Worm (Caenorhabditis elegans) whole organism, late embryonic: ENCODE results near the gene H35N09.2.
A peak's percentile ranks its signal among the peaks of the same experiment; 100 is the strongest.

Source experiments
- ama-1 ChIP-seq: fragments of 150-350 bp; optimal IDR thresholded peaks from 2 replicates; lab custom pipeline; 2014
- eyg-1 ChIP-seq: sonication (generic microtip); optimal IDR thresholded peaks from 2 replicates; lab custom pipeline; 2016; ENCODE audit warnings: missing genotype, missing genetic modification characterization, missing compliant biosample characterization
- fkh-6 ChIP-seq: sonication (generic microtip); optimal IDR thresholded peaks from 2 replicates; lab custom pipeline; 2016; ENCODE audit warnings: missing genetic modification characterization, missing compliant biosample characterization
- nhr-11 ChIP-seq: fragments of 150-350 bp; optimal IDR thresholded peaks from 2 replicates; lab custom pipeline; 2014; ENCODE audit warnings: missing biosample characterization, missing genetic modification characterization
- rnt-1 ChIP-seq: sonication (generic microtip); optimal IDR thresholded peaks from 2 replicates; lab custom pipeline; 2016; ENCODE audit warnings: missing genetic modification characterization, missing compliant biosample characterization
- sdc-2 ChIP-seq: sonication (generic microtip); optimal IDR thresholded peaks from 2 replicates; lab custom pipeline; 2016; ENCODE audit warnings: missing genotype, missing genetic modification characterization, missing compliant biosample characterization
- syd-9 ChIP-seq: sonication (generic microtip); optimal IDR thresholded peaks from 2 replicates; lab custom pipeline; 2016; ENCODE audit warnings: mild to moderate bottlenecking, missing genetic modification characterization, moderate library complexity, missing compliant biosample characterization

ce11 chrX:8556614-8557196, 48.2 kb downstream of the H35N09.2 start, which contains the start of gene utx-1:
- peak; percentile 68 for TF ChIP-seq sdc-2 (tag; lab: Kevin White, UChicago)
- peak; percentile 17 for TF ChIP-seq fkh-6 (tag; lab: Kevin White, UChicago)
- TF ChIP-seq syd-9 (tag; lab: Kevin White, UChicago), result no peak
- TF ChIP-seq ama-1 (lab: Kevin White, UChicago), result no peak
- no peak for TF ChIP-seq nhr-11
- TF ChIP-seq eyg-1 (tag; lab: Kevin White, UChicago), result no peak
- TF ChIP-seq rnt-1, result no peak
